Fruit fly (Drosophila melanogaster) whole organism, adult: ENCODE results near the gene CG3223.
A peak's percentile ranks its signal among the peaks of the same experiment; 100 is the strongest.

Experiments
- CG1620 ChIP-seq: fragments of 200-800 bp; sonication (Bioruptor generic); optimal IDR thresholded peaks from 2 replicates; lab custom pipeline; 2016; ENCODE audit warnings: missing biosample characterization, missing genetic modification characterization
- Clk ChIP-seq: fragments of 200-800 bp; sonication (Bioruptor generic); optimal IDR thresholded peaks from 2 replicates; lab custom pipeline; 2017; ENCODE audit warnings: missing biosample characterization, missing genetic modification characterization
- Hr96 ChIP-seq: fragments of 200-800 bp; sonication (Bioruptor generic); optimal IDR thresholded peaks from 2 replicates; lab custom pipeline; 2016; ENCODE audit warnings: missing biosample characterization, missing genetic modification characterization
- Mnt ChIP-seq: fragments of 200-800 bp; sonication (Bioruptor generic); optimal IDR thresholded peaks from 2 replicates; lab custom pipeline; 2016; ENCODE audit warnings: missing biosample characterization, mild to moderate bottlenecking, missing genetic modification characterization
- bab1 ChIP-seq: fragments of 200-800 bp; sonication (Bioruptor generic); optimal IDR thresholded peaks from 3 replicates; lab custom pipeline; 2019; ENCODE audit warnings: missing biosample characterization, mild to moderate bottlenecking, missing genetic modification characterization, moderate library complexity
- cnc ChIP-seq, 2 experiments: fragments of >200 bp; optimal IDR thresholded peaks; 2 replicates each; lab custom pipeline; 2017
- kay ChIP-seq: fragments of 200-800 bp; sonication (Bioruptor generic); peaks from one replicate; lab custom pipeline; 2016; ENCODE audit warnings: missing biosample characterization, missing genetic modification characterization, borderline replicate concordance
- ovo ChIP-seq: fragments of 200-800 bp; sonication (Bioruptor generic); optimal IDR thresholded peaks from 2 replicates; lab custom pipeline; 2016; ENCODE audit warnings: missing biosample characterization, missing genetic modification characterization
- pad ChIP-seq: fragments of 200-800 bp; sonication (Bioruptor generic); optimal IDR thresholded peaks from 3 replicates; lab custom pipeline; 2017; ENCODE audit warnings: missing biosample characterization, missing genetic modification characterization, mild to moderate bottlenecking, moderate library complexity, missing genetic modification reagents
- toe ChIP-seq: fragments of 200-800 bp; sonication (Bioruptor generic); optimal IDR thresholded peaks from 2 replicates; lab custom pipeline; 2016; ENCODE audit warnings: missing biosample characterization, missing genetic modification characterization

- TF ChIP-seq CG1620 (peak; percentile 93), Clk (GFP tag; lab: Kevin White, UChicago) (peak; percentile 80), cnc (optimal IDR thresholded peaks at IDR 0.05; lab: Kevin White, UChicago) (no peak), bab1 (GFP tag; lab: Kevin White, UChicago) (peak; percentile 90), toe (GFP tag; lab: Kevin White, UChicago) (peak; percentile 88), Mnt (GFP tag; lab: Kevin White, UChicago) (peak; percentile 88), ovo (GFP tag; lab: Kevin White, UChicago) (peak; percentile 93), kay (GFP tag; lab: Kevin White, UChicago) (peak; percentile 91), pad (peak; percentile 90), Hr96 (GFP tag; lab: Kevin White, UChicago) (no peak)
Observed at dm6 chr3R:8001074-8001669, 8.0 kb upstream of the CG3223 start, which contains the start of the genes Kmn2 and CG2698.
